Fruit fly (Drosophila melanogaster) whole organism, embryonic: Measurements from ENCODE around the gene CheA75a.
A peak's percentile ranks its signal among the peaks of the same experiment; 100 is the strongest.

Experiments
- Adf1 ChIP-seq: fragments of 200-800 bp; sonication (Bioruptor generic); IDR thresholded peaks from 2 replicates; pipeline ENCODE4 v1.3.6; 2022; ENCODE audit warnings: missing biosample characterization, missing genetic modification characterization
- Aef1 ChIP-seq: fragments of 200-800 bp; sonication (Bioruptor generic); IDR thresholded peaks from 3 replicates; pipeline ENCODE4 v1.3.6; 2022; ENCODE audit warnings: missing biosample characterization, missing genetic modification characterization
- Atf-2 ChIP-seq: fragments of 200-800 bp; sonication (Bioruptor generic); optimal IDR thresholded peaks from 2 replicates; lab custom pipeline; 2016; ENCODE audit warnings: missing biosample characterization, missing genetic modification characterization
- Awh ChIP-seq: fragments of 200-800 bp; sonication (Bioruptor generic); IDR thresholded peaks from 2 replicates; pipeline ENCODE4, ENCODE4 v1.3.6; 2022; ENCODE audit warnings: missing biosample characterization, missing genetic modification characterization
- C15 ChIP-seq: fragments of 200-800 bp; sonication (Bioruptor generic); IDR thresholded peaks from 3 replicates; pipeline ENCODE4 v1.3.6; 2022; ENCODE audit warnings: missing biosample characterization, missing genetic modification characterization
- CG1024 ChIP-seq: fragments of 200-800 bp; sonication (Bioruptor generic); IDR thresholded peaks from 2 replicates; pipeline ENCODE4 v1.3.6; 2022; ENCODE audit warnings: missing biosample characterization, missing genetic modification characterization
- CG10654 ChIP-seq: fragments of 200-800 bp; sonication (Bioruptor generic); optimal IDR thresholded peaks from 2 replicates; lab custom pipeline; 2016; ENCODE audit warnings: missing biosample characterization, missing genetic modification characterization
- CG10979 ChIP-seq: fragments of 200-800 bp; sonication (Bioruptor generic); optimal IDR thresholded peaks from 2 replicates; lab custom pipeline; 2018; ENCODE audit warnings: missing biosample characterization, mild to moderate bottlenecking, missing genetic modification characterization, moderate library complexity
- CG11504 ChIP-seq: fragments of 200-800 bp; sonication (Bioruptor generic); optimal IDR thresholded peaks from 3 replicates; lab custom pipeline; 2019; ENCODE audit warnings: missing biosample characterization, mild to moderate bottlenecking, missing genetic modification characterization, moderate library complexity
- CG12391 ChIP-seq: fragments of 200-800 bp; sonication (Bioruptor generic); optimal IDR thresholded peaks from 3 replicates; lab custom pipeline; 2018; ENCODE audit warnings: missing biosample characterization, mild to moderate bottlenecking, missing genetic modification characterization, moderate library complexity
- CG12942 ChIP-seq: fragments of 200-800 bp; sonication (Bioruptor generic); optimal IDR thresholded peaks from 3 replicates; lab custom pipeline; 2016; ENCODE audit warnings: missing biosample characterization, missing genetic modification characterization
- CG14710 ChIP-seq: fragments of 200-800 bp; sonication (Bioruptor generic); optimal IDR thresholded peaks from 3 replicates; lab custom pipeline; 2019; ENCODE audit warnings: missing biosample characterization, mild to moderate bottlenecking, missing genetic modification characterization, moderate library complexity
- CG14860 ChIP-seq: fragments of 200-800 bp; sonication (Bioruptor generic); IDR thresholded peaks from 3 replicates; pipeline ENCODE4 v1.3.6; 2022; ENCODE audit warnings: missing biosample characterization, missing genetic modification characterization; ENCODE audit not compliant: partially characterized antibody
- CG17361 ChIP-seq: fragments of 200-800 bp; sonication (Bioruptor generic); IDR thresholded peaks from 3 replicates; pipeline ENCODE4 v1.3.6; 2022; ENCODE audit warnings: missing biosample characterization, missing genetic modification characterization
- CG17802 ChIP-seq: fragments of 200-800 bp; sonication (Bioruptor generic); optimal IDR thresholded peaks from 2 replicates; lab custom pipeline; 2018; ENCODE audit warnings: missing biosample characterization, mild to moderate bottlenecking, missing genetic modification characterization, moderate library complexity
- CG18476 ChIP-seq: fragments of 200-800 bp; sonication (Bioruptor generic); optimal IDR thresholded peaks from 2 replicates; lab custom pipeline; 2016; ENCODE audit warnings: missing biosample characterization, mild to moderate bottlenecking, missing genetic modification characterization
- CG18599 ChIP-seq: fragments of 200-800 bp; sonication (Bioruptor generic); optimal IDR thresholded peaks from 3 replicates; lab custom pipeline; 2017; ENCODE audit warnings: missing biosample characterization, missing genetic modification characterization, mild to moderate bottlenecking, moderate library complexity, missing genetic modification reagents
- CG2889 ChIP-seq: fragments of 200-800 bp; sonication (Bioruptor generic); IDR thresholded peaks from 3 replicates; pipeline ENCODE4 v1.3.6; 2022; ENCODE audit warnings: missing biosample characterization, missing genetic modification characterization
- CG30431 ChIP-seq: fragments of 200-800 bp; sonication (Bioruptor generic); optimal IDR thresholded peaks from 2 replicates; lab custom pipeline; 2017; ENCODE audit warnings: missing biosample characterization, missing genetic modification characterization
- CG3065 ChIP-seq: fragments of 200-800 bp; sonication (Bioruptor generic); optimal IDR thresholded peaks from 2 replicates; lab custom pipeline; 2016; ENCODE audit warnings: missing biosample characterization, missing genetic modification characterization
- CG31224 ChIP-seq: fragments of 200-800 bp; sonication (Bioruptor generic); IDR thresholded peaks from 2 replicates; pipeline ENCODE4 v1.3.6; 2022; ENCODE audit warnings: missing biosample characterization, missing genetic modification characterization
- CG3163 ChIP-seq: fragments of 200-800 bp; sonication (Bioruptor generic); optimal IDR thresholded peaks from 3 replicates; lab custom pipeline; 2016; ENCODE audit warnings: missing biosample characterization, missing genetic modification characterization
- CG4707 ChIP-seq: fragments of 200-800 bp; sonication (Bioruptor generic); optimal IDR thresholded peaks from 2 replicates; lab custom pipeline; 2018; ENCODE audit warnings: missing biosample characterization, mild to moderate bottlenecking, missing genetic modification characterization, moderate library complexity
- CG5953 ChIP-seq: fragments of 200-800 bp; sonication (Bioruptor generic); IDR thresholded peaks from 2 replicates; pipeline ENCODE4 v1.3.6; 2022; ENCODE audit warnings: missing biosample characterization, missing genetic modification characterization
- CG6175 ChIP-seq: fragments of 200-800 bp; sonication (Bioruptor generic); IDR thresholded peaks from 3 replicates; pipeline ENCODE4 v1.3.6; 2022; ENCODE audit warnings: missing biosample characterization, missing genetic modification characterization
- CG6813 ChIP-seq: fragments of 200-800 bp; sonication (Bioruptor generic); optimal IDR thresholded peaks from 2 replicates; lab custom pipeline; 2017; ENCODE audit warnings: missing biosample characterization, missing genetic modification characterization, mild to moderate bottlenecking, moderate library complexity, missing genetic modification reagents
- CG7556 ChIP-seq: fragments of 200-800 bp; sonication (Bioruptor generic); optimal IDR thresholded peaks from 2 replicates; lab custom pipeline; 2017; ENCODE audit warnings: missing biosample characterization, mild to moderate bottlenecking, missing genetic modification characterization
- CG8359 ChIP-seq: fragments of 200-800 bp; sonication (Bioruptor generic); optimal IDR thresholded peaks from 2 replicates; lab custom pipeline; 2017; ENCODE audit warnings: missing biosample characterization, mild to moderate bottlenecking, missing genetic modification characterization, borderline replicate concordance
- CG8388 ChIP-seq: fragments of 200-800 bp; sonication (Bioruptor generic); optimal IDR thresholded peaks from 2 replicates; lab custom pipeline; 2019; ENCODE audit warnings: missing biosample characterization, mild to moderate bottlenecking, missing genetic modification characterization, moderate library complexity
- CG8478 ChIP-seq: fragments of >200 bp; optimal IDR thresholded peaks from 2 replicates; lab custom pipeline; 2018
- CTCF ChIP-seq: fragments of 200-800 bp; sonication (Bioruptor generic); optimal IDR thresholded peaks from 2 replicates; lab custom pipeline; 2017; ENCODE audit warnings: missing biosample characterization, mild to moderate bottlenecking, missing genetic modification characterization, moderate library complexity
- Jarid2 ChIP-seq: fragments of 200-800 bp; sonication (Bioruptor generic); optimal IDR thresholded peaks from 3 replicates; lab custom pipeline; 2017; ENCODE audit warnings: mild to moderate bottlenecking, missing biosample characterization, missing genetic modification reagents, missing genetic modification characterization
- MBD-R2 ChIP-seq: fragments of 200-800 bp; sonication (Bioruptor generic); IDR thresholded peaks from 2 replicates; pipeline ENCODE4 v1.3.6; 2022; ENCODE audit warnings: missing biosample characterization, missing genetic modification characterization
- Mes4 ChIP-seq: fragments of 200-800 bp; sonication (Bioruptor generic); optimal IDR thresholded peaks from 2 replicates; lab custom pipeline; 2016; ENCODE audit warnings: missing biosample characterization, missing genetic modification characterization
- Ptx1 ChIP-seq: fragments of 200-800 bp; sonication (Bioruptor generic); IDR thresholded peaks from 2 replicates; pipeline ENCODE4 v1.3.6; 2022; ENCODE audit warnings: missing biosample characterization, missing genetic modification characterization
- Rx ChIP-seq: fragments of 200-800 bp; sonication (Bioruptor generic); IDR thresholded peaks from 2 replicates; pipeline ENCODE4 v1.3.6; 2022; ENCODE audit warnings: missing biosample characterization, missing genetic modification characterization
- Six4 ChIP-seq: fragments of 200-800 bp; sonication (Bioruptor generic); optimal IDR thresholded peaks from 2 replicates; lab custom pipeline; 2016; ENCODE audit warnings: missing biosample characterization, missing genetic modification characterization
- az2 ChIP-seq: fragments of 200-800 bp; sonication (Bioruptor generic); optimal IDR thresholded peaks from 3 replicates; lab custom pipeline; 2016; ENCODE audit warnings: missing biosample characterization, missing genetic modification characterization
- chinmo ChIP-seq: fragments of 200-800 bp; sonication (Bioruptor generic); IDR thresholded peaks from 4 replicates; pipeline ENCODE4 v1.3.6; 2022; ENCODE audit warnings: missing biosample characterization, missing genetic modification characterization; ENCODE audit not compliant: partially characterized antibody
- da ChIP-seq: fragments of 200-800 bp; sonication (Bioruptor generic); optimal IDR thresholded peaks from 2 replicates; lab custom pipeline; 2016; ENCODE audit warnings: missing biosample characterization, missing genetic modification characterization
- danr ChIP-seq: fragments of 200-800 bp; sonication (Bioruptor generic); IDR thresholded peaks from 2 replicates; pipeline ENCODE4 v1.3.6; 2022; ENCODE audit warnings: missing biosample characterization, missing genetic modification characterization
- dati ChIP-seq: fragments of 200-800 bp; sonication (Bioruptor generic); IDR thresholded peaks from 2 replicates; pipeline ENCODE4 v1.3.6; 2022; ENCODE audit warnings: missing biosample characterization, missing genetic modification characterization
- dmrt99B ChIP-seq: fragments of 200-800 bp; sonication (Bioruptor generic); optimal IDR thresholded peaks from 2 replicates; lab custom pipeline; 2018; ENCODE audit warnings: missing biosample characterization, mild to moderate bottlenecking, missing genetic modification characterization, moderate library complexity
- org-1 ChIP-seq: fragments of 200-800 bp; sonication (Bioruptor generic); optimal IDR thresholded peaks from 2 replicates; lab custom pipeline; 2017; ENCODE audit warnings: missing biosample characterization, missing genetic modification characterization
- pan ChIP-seq, 4 experiments: fragments of >200 bp in 3 of 4; fragments of 200-800 bp in 1 of 4; sonication (Bioruptor generic) in 1 of 4; optimal IDR thresholded peaks in 3 of 4; IDR thresholded peaks in 1 of 4; 2 replicates each; pipeline versions ENCODE4 v1.3.6 to Lab custom; 2017 to 2022; ENCODE audit warnings: missing biosample characterization in 2 of 4, missing genetic modification characterization in 2 of 4, mixed read lengths in 1 of 4
- pb ChIP-seq: fragments of 200-800 bp; sonication (Bioruptor generic); optimal IDR thresholded peaks from 3 replicates; lab custom pipeline; 2016; ENCODE audit warnings: missing biosample characterization, missing genetic modification characterization
- pum ChIP-seq: fragments of 200-800 bp; sonication (Bioruptor generic); optimal IDR thresholded peaks from 2 replicates; lab custom pipeline; 2016; ENCODE audit warnings: missing biosample characterization, missing genetic modification characterization
- pzg ChIP-seq: fragments of 200-800 bp; sonication (Bioruptor generic); optimal IDR thresholded peaks from 3 replicates; lab custom pipeline; 2018; ENCODE audit warnings: missing biosample characterization, mild to moderate bottlenecking, missing genetic modification characterization, moderate library complexity
- tio ChIP-seq: fragments of 200-800 bp; sonication (Bioruptor generic); optimal IDR thresholded peaks from 2 replicates; lab custom pipeline; 2017; ENCODE audit warnings: missing biosample characterization, missing genetic modification characterization, inconsistent platforms
- ttk ChIP-seq: fragments of 200-800 bp; sonication (Bioruptor generic); IDR thresholded peaks from 2 replicates; pipeline ENCODE4 v2.1.2; 2022; ENCODE audit warnings: missing biosample characterization, missing genetic modification characterization
- vvl ChIP-seq: fragments of 200-800 bp; sonication (Bioruptor generic); IDR thresholded peaks from 2 replicates; pipeline ENCODE4 v1.3.6; 2022; ENCODE audit warnings: missing biosample characterization, missing genetic modification characterization
- wdn ChIP-seq: fragments of 200-800 bp; sonication (Bioruptor generic); IDR thresholded peaks from 2 replicates; pipeline ENCODE4 v1.3.6; 2022; ENCODE audit warnings: missing biosample characterization, missing genetic modification characterization

Gene CheA75a

dm6 chr3L:18237808-18238207, 14.1 kb upstream of the CheA75a start (continued):
- TF ChIP-seq pan (optimal IDR thresholded peaks at IDR 0.05; lab: Kevin White, UChicago) (no peak), pan (GFP tag; optimal IDR thresholded peaks at IDR 0.05 in 1 of 2, IDR thresholded peaks at IDR 0.05 in 1 of 2) (peak in 1 of 2 experiments; percentile 4), ttk (GFP tag; lab: Robert Waterston, UW) (no peak), pzg (GFP tag; lab: Kevin White, UChicago) (no peak), danr (GFP tag; lab: Robert Waterston, UW) (no peak), CG12391 (tag; lab: Kevin White, UChicago) (no peak), Mes4 (no peak), CG18476 (GFP tag; lab: Kevin White, UChicago) (no peak), CTCF (GFP tag; lab: Kevin White, UChicago) (no peak), tio (GFP tag; lab: Kevin White, UChicago) (no peak), CG17802 (tag; lab: Kevin White, UChicago) (no peak), CG5953 (GFP tag; lab: Robert Waterston, UW) (no peak), vvl (GFP tag; lab: Robert Waterston, UW) (peak; percentile 76), chinmo (peak; percentile 65; the same call in 2 of the 4 replicates), pum (no peak), dati (GFP tag; lab: Robert Waterston, UW) (no peak)

dm6 chr3L:18238568-18238967, 13.3 kb upstream of the CheA75a start:
- TF ChIP-seq CG7556 (GFP tag; lab: Kevin White, UChicago) (peak; percentile 78), Rx (GFP tag; lab: Robert Waterston, UW) (no peak; the same call in 1 of the 2 replicates), CG3065 (peak; percentile 49), CG2889 (GFP tag; lab: Robert Waterston, UW) (no peak), CG1024 (GFP tag; lab: Robert Waterston, UW) (0 out of 2 replicates have a peak, but pooled peaks have one; percentile 12), CG6813 (GFP tag; lab: Kevin White, UChicago) (no peak), CG17361 (GFP tag; lab: Robert Waterston, UW) (peak; percentile 92), org-1 (GFP tag; lab: Kevin White, UChicago) (peak; percentile 32), CG11504 (peak; percentile 82), Ptx1 (GFP tag; lab: Robert Waterston, UW) (peak; percentile 70), Six4 (GFP tag; lab: Kevin White, UChicago) (peak; percentile 61), CG10979 (tag; lab: Kevin White, UChicago) (peak; percentile 92), CG30431 (GFP tag; lab: Kevin White, UChicago) (peak; percentile 76), CG14860 (no peak), CG6175 (GFP tag; lab: Robert Waterston, UW) (no peak), Atf-2 (GFP tag; lab: Kevin White, UChicago) (peak; percentile 58), dmrt99B (tag; lab: Kevin White, UChicago) (peak; percentile 84), CG12942 (GFP tag; lab: Kevin White, UChicago) (peak; percentile 46), CG3163 (GFP tag; lab: Kevin White, UChicago) (no peak), CG8388 (peak; percentile 89), C15 (GFP tag; lab: Robert Waterston, UW) (no peak), da (GFP tag; lab: Kevin White, UChicago) (no peak), wdn (no peak), MBD-R2 (GFP tag; lab: Robert Waterston, UW) (no peak), Jarid2 (GFP tag; lab: Kevin White, UChicago) (peak; percentile 7), az2 (GFP tag; lab: Kevin White, UChicago) (peak; percentile 79), Aef1 (GFP tag; lab: Robert Waterston, UW) (no peak), Awh (GFP tag; lab: Robert Waterston, UW) (no peak), CG8478 (no peak), Adf1 (no peak), CG31224 (no peak), CG8359 (GFP tag; lab: Kevin White, UChicago) (peak; percentile 76), CG18599 (no peak), CG14710 (tag; lab: Kevin White, UChicago) (peak; percentile 88), CG4707 (GFP tag; lab: Kevin White, UChicago) (peak; percentile 29), CG10654 (peak; percentile 42), pb (peak; percentile 34)
